Worm (Caenorhabditis elegans) whole organism, late embryonic: ENCODE data around the gene clec-134.

Experiments
- C38D4.7 ChIP-seq: fragments of 200-800 bp; sonication (Bioruptor generic); optimal IDR thresholded peaks from 2 replicates; lab custom pipeline; 2018; ENCODE audit warnings: mild to moderate bottlenecking, missing genetic modification characterization, moderate library complexity, missing compliant biosample characterization
- ama-1 ChIP-seq: fragments of 150-350 bp; optimal IDR thresholded peaks from 2 replicates; lab custom pipeline; 2014
- dmd-4 ChIP-seq: sonication (generic microtip); optimal IDR thresholded peaks from 2 replicates; lab custom pipeline; 2016; ENCODE audit warnings: borderline replicate concordance, missing genetic modification characterization, missing compliant biosample characterization
- dve-1 ChIP-seq: sonication (generic microtip); optimal IDR thresholded peaks from 2 replicates; lab custom pipeline; 2017; ENCODE audit warnings: antibody characterized with exemption, mild to moderate bottlenecking, missing genetic modification characterization, missing compliant biosample characterization
- fax-1 ChIP-seq: sonication (generic microtip); optimal IDR thresholded peaks from 2 replicates; lab custom pipeline; 2016; ENCODE audit warnings: missing genotype, missing genetic modification characterization, missing compliant biosample characterization
- fkh-10 ChIP-seq: fragments of 150-350 bp; optimal IDR thresholded peaks from 2 replicates; lab custom pipeline; 2014; ENCODE audit warnings: missing biosample characterization, missing genetic modification reagents, missing genetic modification characterization
- hlh-13 ChIP-seq: fragments of 200-800 bp; sonication (Bioruptor generic); optimal IDR thresholded peaks from 2 replicates; lab custom pipeline; 2018; ENCODE audit warnings: mild to moderate bottlenecking, missing genetic modification characterization, missing compliant biosample characterization
- lin-11 ChIP-seq: fragments of 200-800 bp; sonication (Bioruptor generic); optimal IDR thresholded peaks from 2 replicates; lab custom pipeline; 2018; ENCODE audit warnings: mild to moderate bottlenecking, missing genetic modification characterization, missing compliant biosample characterization
- nhr-11 ChIP-seq: fragments of 150-350 bp; optimal IDR thresholded peaks from 2 replicates; lab custom pipeline; 2014; ENCODE audit warnings: missing biosample characterization, missing genetic modification characterization
- nhr-232 ChIP-seq: sonication (generic microtip); optimal IDR thresholded peaks from 2 replicates; lab custom pipeline; 2016; ENCODE audit warnings: missing genetic modification characterization, missing compliant biosample characterization
- pha-4 ChIP-seq: fragments of 150-350 bp; optimal IDR thresholded peaks from 2 replicates; lab custom pipeline; 2018; ENCODE audit warnings: missing biosample characterization, missing genetic modification reagents, missing genetic modification characterization
- zip-5 ChIP-seq: sonication (generic microtip); optimal IDR thresholded peaks from 2 replicates; lab custom pipeline; 2016; ENCODE audit warnings: missing genetic modification characterization, missing compliant biosample characterization

ce11 chrII:3540151-3540550 is 39.7 kb upstream of the clec-134 start:
- no peak for TF ChIP-seq hlh-13 (GFP tag; lab: Kevin White, UChicago)
- TF ChIP-seq dve-1 (tag; lab: Kevin White, UChicago) = no peak
- TF ChIP-seq pha-4 (tag; lab: Kevin White, UChicago) = no peak
- no peak for TF ChIP-seq zip-5 (tag; lab: Kevin White, UChicago)
- no peak for TF ChIP-seq fkh-10 (GFP tag; lab: Kevin White, UChicago)
- TF ChIP-seq nhr-11 = no peak
- no peak for TF ChIP-seq ama-1 (lab: Kevin White, UChicago)
- no peak for TF ChIP-seq dmd-4
- no peak for TF ChIP-seq fax-1 (tag; lab: Kevin White, UChicago)
- no peak for TF ChIP-seq nhr-232 (tag; lab: Kevin White, UChicago)
- TF ChIP-seq C38D4.7 = no peak
- no peak for TF ChIP-seq lin-11 (tag; lab: Kevin White, UChicago)
